Fruit fly (Drosophila melanogaster): ENCODE data around the gene EndoA.

The EndoA gene

DNA sequence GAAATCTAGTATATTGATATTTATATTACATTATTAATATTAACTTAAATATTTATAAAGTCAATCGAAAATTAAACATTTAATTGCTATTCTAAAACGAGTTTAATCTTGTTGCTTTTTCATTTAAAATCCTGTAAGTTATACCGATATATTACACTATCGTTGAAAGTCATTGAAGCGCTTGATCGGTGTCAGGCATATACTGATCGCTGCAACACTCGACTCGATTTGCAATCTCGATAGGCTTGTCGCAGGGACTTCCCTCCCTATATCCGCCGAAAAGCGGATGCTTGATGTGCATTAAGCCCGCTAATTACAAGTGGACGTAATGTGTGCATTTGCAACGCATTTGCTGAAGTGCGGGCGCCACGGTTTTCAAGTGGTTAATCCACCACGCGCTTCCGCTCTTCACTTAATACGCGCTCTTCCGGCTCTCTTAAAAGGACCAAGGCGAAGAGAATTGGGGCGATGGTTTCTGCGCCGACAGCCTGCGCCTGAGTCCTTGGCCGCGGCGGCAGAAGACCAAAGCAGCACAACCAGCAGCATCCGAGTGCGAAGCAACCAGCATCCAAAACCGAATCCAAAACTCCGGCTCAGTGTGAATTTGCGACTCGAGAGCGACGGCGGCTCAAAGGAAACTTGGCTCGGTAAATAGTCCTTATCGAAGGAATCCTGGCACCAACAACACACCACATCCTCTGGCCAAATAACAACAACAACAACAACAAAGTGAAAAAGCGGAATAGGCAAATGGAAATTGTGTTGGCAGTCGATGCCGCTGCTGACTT is 22.7 kb downstream of the EndoA start, which contains the start of gene CG42613 (continued):
- TF ChIP-seq mam (GFP tag; optimal IDR thresholded peaks at IDR 0.05) (peak; percentile 36), CG17912 (GFP tag; optimal IDR thresholded peaks at IDR 0.05) (peak; percentile 87), inv (GFP tag; IDR thresholded peaks at IDR 0.05; ENCODE audit: partially characterized antibody) (0 out of 2 replicates have a peak, but pooled peaks have one; percentile 42), Sox102F (GFP tag; optimal IDR thresholded peaks at IDR 0.05) (peak; percentile 17), Drgx (GFP tag; IDR thresholded peaks at IDR 0.05) (peak; percentile 15), dati (GFP tag; IDR thresholded peaks at IDR 0.05) (0 out of 2 replicates have a peak, but pooled peaks have one; percentile 40), Dll (GFP tag; IDR thresholded peaks at IDR 0.05; ENCODE audit: partially characterized antibody) (peak; percentile 72; the same call in 3 of the 4 replicates), ems (GFP tag; optimal IDR thresholded peaks at IDR 0.05) (peak; percentile 51), klu (GFP tag; IDR thresholded peaks at IDR 0.05) (peak; percentile 28; the same call in 1 of the 2 replicates), ara (GFP tag; IDR thresholded peaks at IDR 0.05) (peak; percentile 73), Vsx1 (GFP tag; optimal IDR thresholded peaks at IDR 0.05) (peak; percentile 78), CG2120 (GFP tag; optimal IDR thresholded peaks at IDR 0.05) (no peak), CG12071 (GFP tag; optimal IDR thresholded peaks at IDR 0.05) (peak; percentile 84), CG10147 (GFP tag; optimal IDR thresholded peaks at IDR 0.05) (peak; percentile 15), NfI (GFP tag; optimal IDR thresholded peaks at IDR 0.05) (peak; percentile 82), gsb-n (tag; optimal IDR thresholded peaks at IDR 0.05) (peak; percentile 61), CG9437 (GFP tag; optimal IDR thresholded peaks at IDR 0.05) (peak; percentile 62), CG34224 (GFP tag; IDR thresholded peaks at IDR 0.05; ENCODE audit: partially characterized antibody) (peak; percentile 68; the same call in 1 of the 3 replicates), CG12219 (GFP tag; optimal IDR thresholded peaks at IDR 0.05) (peak; percentile 60), CG17186 (GFP tag; optimal IDR thresholded peaks at IDR 0.05) (peak; percentile 72), Hmx (GFP tag; optimal IDR thresholded peaks at IDR 0.05) (no peak), CG2875 (GFP tag; optimal IDR thresholded peaks at IDR 0.05) (peak; percentile 67), shn (GFP tag; optimal IDR thresholded peaks at IDR 0.05) (peak; percentile 58), Nf-YB (GFP tag; optimal IDR thresholded peaks at IDR 0.05) (no peak), rib (GFP tag; IDR thresholded peaks at IDR 0.05) (0 out of 2 replicates have a peak, but pooled peaks have one; percentile 8), HLHmδ (GFP tag; optimal IDR thresholded peaks at IDR 0.05) (peak; percentile 96), danr (GFP tag; IDR thresholded peaks at IDR 0.05) (no peak), CG10979 (tag; optimal IDR thresholded peaks at IDR 0.05) (peak; percentile 57), CG6689 (GFP tag; IDR thresholded peaks at IDR 0.05) (peak; percentile 34), Hr78 (GFP tag; optimal IDR thresholded peaks at IDR 0.05) (no peak), YL-1 (GFP tag; optimal IDR thresholded peaks at IDR 0.05) (no peak), disco-r (GFP tag; optimal IDR thresholded peaks at IDR 0.05) (peak; percentile 47), CG33213 (GFP tag; optimal IDR thresholded peaks at IDR 0.05) (peak; percentile 36), CG6854 (GFP tag; optimal IDR thresholded peaks at IDR 0.05) (peak; percentile 20), kah (GFP tag; optimal IDR thresholded peaks at IDR 0.05) (no peak), CG11695 (GFP tag; IDR thresholded peaks at IDR 0.05) (0 out of 3 replicates have a peak, but pooled peaks have one; percentile 23), cato (GFP tag; optimal IDR thresholded peaks at IDR 0.05; ENCODE audit: borderline replicate concordance) (no peak), CG2129 (GFP tag; IDR thresholded peaks at IDR 0.05; ENCODE audit: partially characterized antibody) (peak; percentile 46; the same call in 1 of the 2 replicates), prd (optimal IDR thresholded peaks at IDR 0.05) (no peak), prd (GFP tag; IDR thresholded peaks at IDR 0.05) (peak; percentile 28), sob (GFP tag; IDR thresholded peaks at IDR 0.05) (peak; percentile 69), hth (optimal IDR thresholded peaks at IDR 0.05) (no peak), CG1024 (GFP tag; IDR thresholded peaks at IDR 0.05) (peak; percentile 61), Ets65A (GFP tag) (peak; percentile 92), CG14050 (GFP tag; IDR thresholded peaks at IDR 0.05) (peak; percentile 25; the same call in 1 of the 3 replicates), Mad (GFP tag; optimal IDR thresholded peaks at IDR 0.05) (peak; percentile 47), CG17802 (tag; optimal IDR thresholded peaks at IDR 0.05) (peak; percentile 77), CG10209 (GFP tag; optimal IDR thresholded peaks at IDR 0.05) (peak; percentile 72)

Data from whole organism, embryonic.